Worm (Caenorhabditis elegans): ENCODE data around the gene cutl-27.

The cutl-27 gene

DNA sequence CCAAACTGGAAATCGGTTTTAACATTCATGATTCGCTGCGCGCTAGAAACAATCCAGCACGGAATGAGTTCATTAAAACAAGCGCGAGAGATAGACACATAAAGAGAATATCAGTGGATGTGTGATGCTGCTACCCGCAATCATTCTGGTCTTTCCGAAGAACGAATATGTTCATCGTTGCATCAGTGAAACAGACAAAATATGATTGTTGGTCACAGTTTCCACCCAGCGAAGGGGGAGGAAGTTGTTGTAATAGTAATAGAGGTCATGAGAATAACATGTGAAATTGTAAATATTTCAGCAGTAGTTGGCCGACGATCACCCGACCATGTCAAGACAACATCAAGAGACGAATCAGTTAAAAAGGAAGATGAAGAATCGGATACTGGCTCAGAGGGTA lies 22.9 kb downstream of the cutl-27 start (continued):
- TF ChIP-seq ctbp-1 (GFP tag; IDR thresholded peaks at IDR 0.05) (no peak), dmd-8 (GFP tag; IDR thresholded peaks at IDR 0.05) (no peak), mdt-29 (GFP tag; IDR thresholded peaks at IDR 0.05) (no peak), R02D3.7 (tag; optimal IDR thresholded peaks at IDR 0.05) (no peak), nhr-11 (tag; optimal IDR thresholded peaks at IDR 0.05) (no peak), attf-4 (tag; optimal IDR thresholded peaks at IDR 0.05) (no peak), lin-1 (GFP tag; IDR thresholded peaks at IDR 0.05) (no peak), spr-3 (GFP tag; optimal IDR thresholded peaks at IDR 0.05) (no peak), pqm-1 (tag; optimal IDR thresholded peaks at IDR 0.05) (no peak), hlh-30 (tag; optimal IDR thresholded peaks at IDR 0.05; ENCODE audit: insufficient read depth) (peak; percentile 62), ceh-32 (tag; optimal IDR thresholded peaks at IDR 0.05; ENCODE audit: poor library complexity) (no peak), sdz-12 (GFP tag; optimal IDR thresholded peaks at IDR 0.05) (no peak), nhr-10 (tag; optimal IDR thresholded peaks at IDR 0.05) (peak; percentile 34), hif-1 (tag; optimal IDR thresholded peaks at IDR 0.05) (no peak), mdl-1 (tag; optimal IDR thresholded peaks at IDR 0.05) (peak in 1 of 2 experiments; percentile 70), mxl-2 (GFP tag; conservative IDR thresholded peaks at IDR 0.05) (peak; percentile 52; the same call in 1 of the 2 replicates), unc-62 (GFP tag; optimal IDR thresholded peaks at IDR 0.05 in 1 of 2) (no peak), unc-62 (tag; optimal IDR thresholded peaks at IDR 0.05) (no peak), F44E2.7 (GFP tag; IDR thresholded peaks at IDR 0.05) (no peak), nhr-6 (tag; optimal IDR thresholded peaks at IDR 0.05) (no peak), zag-1 (tag; optimal IDR thresholded peaks at IDR 0.05) (no peak), ama-1 (optimal IDR thresholded peaks at IDR 0.05) (no peak), D1046.2 (GFP tag; IDR thresholded peaks at IDR 0.05) (no peak), F10B5.3 (tag; optimal IDR thresholded peaks at IDR 0.05) (no peak), daf-12 (tag; optimal IDR thresholded peaks at IDR 0.05) (no peak), gei-8 (GFP tag; optimal IDR thresholded peaks at IDR 0.05) (no peak), ZK337.2 (GFP tag; IDR thresholded peaks at IDR 0.05) (no peak), lin-13 (GFP tag; optimal IDR thresholded peaks at IDR 0.05) (no peak), T26A8.4 (GFP tag; IDR thresholded peaks at IDR 0.05) (no peak), lir-3 (tag; optimal IDR thresholded peaks at IDR 0.05) (no peak), Y75B8A.6 (GFP tag; IDR thresholded peaks at IDR 0.05) (no peak), daf-19 (GFP tag; conservative IDR thresholded peaks at IDR 0.05) (no peak), pha-4 (GFP tag; IDR thresholded peaks at IDR 0.05) (no peak), pha-4 (tag; optimal IDR thresholded peaks at IDR 0.05) (no peak), cey-2 (tag; optimal IDR thresholded peaks at IDR 0.05; ENCODE audit: borderline replicate concordance, insufficient read depth) (peak; percentile 54), hlh-11 (tag; optimal IDR thresholded peaks at IDR 0.05) (peak; percentile 55), arid-1 (GFP tag; conservative IDR thresholded peaks at IDR 0.05) (no peak), snpc-1.2 (GFP tag; IDR thresholded peaks at IDR 0.05) (no peak), saeg-2 (GFP tag; IDR thresholded peaks at IDR 0.05) (no peak), rbr-2 (tag; optimal IDR thresholded peaks at IDR 0.05) (no peak), nhr-42 (GFP tag; IDR thresholded peaks at IDR 0.05) (no peak), mxl-3 (GFP tag; optimal IDR thresholded peaks at IDR 0.05) (peak; percentile 11), nhr-76 (tag; optimal IDR thresholded peaks at IDR 0.05) (no peak), aha-1 (tag) (no peak), nhr-237 (tag; optimal IDR thresholded peaks at IDR 0.05) (no peak), ces-1 (GFP tag; optimal IDR thresholded peaks at IDR 0.05) (no peak), php-3 (GFP tag; IDR thresholded peaks at IDR 0.05) (no peak), nhr-111 (GFP tag; optimal IDR thresholded peaks at IDR 0.05) (no peak), ceh-44 (GFP tag; IDR thresholded peaks at IDR 0.05) (no peak), ztf-7 (tag; optimal IDR thresholded peaks at IDR 0.05) (no peak), nhr-48 (tag; optimal IDR thresholded peaks at IDR 0.05) (peak; percentile 48), unc-130 (GFP tag; optimal IDR thresholded peaks at IDR 0.05) (no peak), ZK546.5 (tag; optimal IDR thresholded peaks at IDR 0.05) (no peak)
